Worm (Caenorhabditis elegans): ENCODE results near the gene cest-24.

Gene cest-24

DNA sequence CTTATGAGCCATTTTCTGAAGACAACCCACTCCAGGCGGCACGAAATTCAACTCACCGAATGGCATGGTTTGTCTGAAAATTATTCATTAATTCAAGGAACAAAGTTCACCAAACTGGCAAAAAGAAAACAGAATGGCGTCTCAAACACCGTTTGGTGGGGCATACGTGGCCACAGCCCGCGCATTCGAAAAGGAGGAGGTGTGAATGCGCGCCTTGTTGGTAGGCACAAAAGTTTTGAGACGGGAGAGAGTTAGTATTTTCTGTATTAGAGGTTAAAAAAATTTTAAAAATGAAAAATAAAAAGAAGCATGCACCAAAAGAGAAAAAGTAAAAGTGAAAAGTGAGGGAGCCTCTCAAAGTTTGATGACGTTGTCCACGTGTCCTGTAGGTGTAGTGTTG lies 4.8 kb upstream of the cest-24 start:
- TF ChIP-seq ceh-28 (tag; optimal IDR thresholded peaks at IDR 0.05) (no peak), unc-39 (tag; optimal IDR thresholded peaks at IDR 0.05) (no peak), pqm-1 (tag; optimal IDR thresholded peaks at IDR 0.05) (no peak), R02D3.7 (tag; optimal IDR thresholded peaks at IDR 0.05) (no peak), sea-2 (GFP tag; optimal IDR thresholded peaks at IDR 0.05) (no peak), nhr-237 (tag; optimal IDR thresholded peaks at IDR 0.05) (no peak), daf-12 (tag; optimal IDR thresholded peaks at IDR 0.05) (no peak), ZK546.5 (tag; optimal IDR thresholded peaks at IDR 0.05) (no peak), tbx-2 (tag; optimal IDR thresholded peaks at IDR 0.05) (no peak), nhr-25 (tag; optimal IDR thresholded peaks at IDR 0.05) (no peak), fkh-10 (GFP tag; optimal IDR thresholded peaks at IDR 0.05) (no peak), jun-1 (tag; optimal IDR thresholded peaks at IDR 0.05) (no peak), snpc-4 (tag; optimal IDR thresholded peaks at IDR 0.05) (no peak), elt-2 (tag; optimal IDR thresholded peaks at IDR 0.05) (no peak), nhr-23 (tag; optimal IDR thresholded peaks at IDR 0.05) (no peak), fkh-2 (tag; optimal IDR thresholded peaks at IDR 0.05) (no peak), ceh-16 (tag; optimal IDR thresholded peaks at IDR 0.05) (no peak), hmg-11 (tag; optimal IDR thresholded peaks at IDR 0.05) (no peak)

DNA sequence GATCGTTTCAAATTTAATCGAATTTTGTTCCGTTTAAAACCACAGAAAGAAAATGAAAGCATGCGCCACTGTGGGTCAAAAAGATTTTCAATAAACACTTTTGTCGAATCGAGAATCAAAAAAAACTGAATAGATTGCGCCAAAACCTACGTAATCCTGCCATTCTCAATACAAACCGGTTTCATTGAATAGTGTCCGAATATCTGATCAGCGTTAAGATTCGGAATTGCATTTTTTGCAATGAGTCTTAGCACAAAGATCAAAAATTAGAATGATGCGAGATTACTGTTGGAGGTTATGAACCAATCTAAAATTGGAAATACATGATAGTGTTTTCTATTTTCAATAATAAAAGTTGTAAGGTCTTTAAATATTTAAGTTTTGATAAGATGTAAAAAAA lies 1.2 kb downstream of the cest-24 start:
- TF ChIP-seq nhr-43 (tag; optimal IDR thresholded peaks at IDR 0.05; ENCODE audit: poor library complexity, severe bottlenecking): peak; percentile 34
- no peak for TF ChIP-seq ztf-4 (tag; optimal IDR thresholded peaks at IDR 0.05)
- peak; percentile 45 for TF ChIP-seq nhr-25 (tag; optimal IDR thresholded peaks at IDR 0.05)
- peak; percentile 0 for TF ChIP-seq elt-1 (tag; optimal IDR thresholded peaks at IDR 0.05)

DNA sequence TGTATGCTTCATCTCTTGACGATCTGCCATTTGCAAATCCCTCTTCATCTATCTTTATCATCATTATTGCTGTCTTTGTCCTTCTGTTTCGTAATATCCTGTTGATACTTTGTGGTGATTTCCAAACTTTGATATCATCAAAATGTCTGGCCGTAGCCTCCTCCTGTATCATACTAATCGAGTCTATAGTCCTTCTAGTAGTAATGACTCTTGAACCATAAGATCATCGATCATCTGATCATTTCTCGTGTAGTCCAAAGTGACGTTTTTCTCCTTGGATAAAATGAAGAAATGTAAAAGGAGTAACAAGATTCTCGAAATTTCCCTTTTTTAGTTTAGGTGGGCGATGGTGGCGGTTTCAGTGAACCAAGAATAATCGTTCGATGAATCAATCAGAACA lies 2.6 kb downstream of the cest-24 start:
- TF ChIP-seq nhr-76 (tag; optimal IDR thresholded peaks at IDR 0.05) (no peak), nhr-25 (tag; optimal IDR thresholded peaks at IDR 0.05) (peak; percentile 18), elt-3 (tag; optimal IDR thresholded peaks at IDR 0.05) (peak in 1 of 3 experiments; percentile 36), nhr-43 (tag; optimal IDR thresholded peaks at IDR 0.05; ENCODE audit: poor library complexity, severe bottlenecking) (peak; percentile 44), zag-1 (tag; optimal IDR thresholded peaks at IDR 0.05) (no peak), nhr-12 (tag; optimal IDR thresholded peaks at IDR 0.05) (no peak)

DNA sequence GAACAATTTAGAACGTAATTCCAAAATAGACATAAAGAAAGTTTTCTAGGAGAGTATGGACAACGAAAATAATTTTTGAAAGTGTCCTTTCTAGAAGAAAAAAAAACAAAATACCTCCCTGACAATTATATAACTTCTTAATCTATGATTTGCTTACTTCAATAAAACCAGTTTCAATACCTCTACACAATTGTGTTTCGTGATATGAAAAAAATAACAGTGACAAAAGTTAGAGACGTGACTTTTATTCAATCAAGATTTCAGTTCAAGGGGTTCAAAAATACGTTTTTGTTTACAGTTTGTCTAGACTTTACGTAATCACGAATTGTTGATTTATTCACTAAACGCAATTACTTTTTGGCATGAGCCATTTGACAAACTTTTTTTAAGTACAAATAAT lies 4.5 kb downstream of the cest-24 start:
- TF ChIP-seq ztf-4 (tag; optimal IDR thresholded peaks at IDR 0.05) (no peak), nhr-77 (tag; optimal IDR thresholded peaks at IDR 0.05) (no peak), mdl-1 (tag; optimal IDR thresholded peaks at IDR 0.05) (no peak), ceh-82 (tag; optimal IDR thresholded peaks at IDR 0.05) (no peak), ceh-16 (tag; optimal IDR thresholded peaks at IDR 0.05) (no peak), ceh-28 (tag; optimal IDR thresholded peaks at IDR 0.05) (no peak), egl-5 (tag; optimal IDR thresholded peaks at IDR 0.05) (no peak), fos-1 (tag; optimal IDR thresholded peaks at IDR 0.05) (no peak), nhr-28 (tag; optimal IDR thresholded peaks at IDR 0.05) (no peak), fkh-2 (tag; optimal IDR thresholded peaks at IDR 0.05) (no peak)

DNA sequence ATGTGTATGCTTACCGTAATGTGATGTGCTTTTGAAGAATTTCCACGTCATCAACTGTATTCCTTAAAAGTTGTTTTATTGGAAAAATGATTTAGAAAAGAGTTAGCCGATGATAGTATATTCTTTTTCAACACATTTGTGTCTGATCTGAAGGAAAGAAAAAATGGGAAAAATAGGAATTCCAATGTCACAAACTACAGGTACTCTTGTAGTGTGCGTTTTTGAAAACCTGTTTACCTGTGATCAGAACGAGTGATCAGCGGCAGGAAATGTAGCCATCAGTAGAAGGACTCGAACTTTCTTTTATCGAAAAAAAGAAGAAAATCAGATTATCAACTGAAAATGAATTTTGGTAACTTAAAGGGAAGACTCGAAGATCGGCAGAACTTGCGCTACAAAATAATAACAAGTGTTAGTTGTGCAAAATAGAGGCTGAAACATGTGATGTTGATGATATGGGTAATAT lies 5.0 kb downstream of the cest-24 start, which contains the start of gene T28C12.15:
TSS of gene T28C12.15 (minus strand) at position 51 of the 466 bp plus-strand sequence.
- TF ChIP-seq mdl-1 (tag; optimal IDR thresholded peaks at IDR 0.05) (no peak), elt-1 (tag; optimal IDR thresholded peaks at IDR 0.05) (no peak), nhr-28 (tag; optimal IDR thresholded peaks at IDR 0.05) (no peak), egl-27 (tag; optimal IDR thresholded peaks at IDR 0.05) (no peak), R02D3.7 (tag; optimal IDR thresholded peaks at IDR 0.05) (no peak), lsy-12 (tag; optimal IDR thresholded peaks at IDR 0.05) (no peak), nhr-23 (tag; optimal IDR thresholded peaks at IDR 0.05) (no peak), lin-39 (tag; optimal IDR thresholded peaks at IDR 0.05) (no peak)
